Fruit fly (Drosophila melanogaster): ENCODE results near the gene CG4360.
A peak's percentile ranks its signal among the peaks of the same experiment; 100 is the strongest.

The CG4360 gene

DNA sequence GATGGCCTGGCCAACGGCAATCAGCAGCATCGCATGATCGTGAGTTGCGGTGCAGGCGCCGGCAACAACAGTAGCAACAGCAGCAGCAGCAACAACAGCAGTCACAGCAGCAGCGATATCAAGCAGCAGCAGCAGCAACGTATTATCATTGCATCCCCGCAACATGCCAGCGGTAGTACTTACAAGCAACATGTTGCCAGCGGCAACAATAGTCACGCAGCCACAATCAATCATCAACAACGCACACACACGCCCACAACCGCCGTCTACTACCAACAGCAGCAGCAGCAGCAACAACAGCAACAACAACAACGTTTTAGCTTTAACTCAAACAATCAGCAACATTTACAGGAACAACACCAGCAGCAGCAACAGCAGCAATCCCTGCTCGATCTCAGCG is 39.2 kb downstream of the CG4360 start:
- TF ChIP-seq Dll (optimal IDR thresholded peaks at IDR 0.05) (no peak), psq (optimal IDR thresholded peaks at IDR 0.05) (no peak), pan (optimal IDR thresholded peaks at IDR 0.05) (no peak), usp (GFP tag; optimal IDR thresholded peaks at IDR 0.05) (no peak), EcR (GFP tag; optimal IDR thresholded peaks at IDR 0.05) (no peak), CG8478 (optimal IDR thresholded peaks at IDR 0.05) (no peak)

dm6 chr3R:20288069-20288468 is 39.7 kb downstream of the CG4360 start:
- TF ChIP-seq psq (optimal IDR thresholded peaks at IDR 0.05) (no peak), EcR (GFP tag; optimal IDR thresholded peaks at IDR 0.05) (no peak), usp (GFP tag; optimal IDR thresholded peaks at IDR 0.05) (no peak), CG8478 (optimal IDR thresholded peaks at IDR 0.05) (no peak), Dll (optimal IDR thresholded peaks at IDR 0.05) (no peak), pan (optimal IDR thresholded peaks at IDR 0.05) (no peak)

- TF ChIP-seq psq (optimal IDR thresholded peaks at IDR 0.05) (no peak), pan (optimal IDR thresholded peaks at IDR 0.05) (no peak), EcR (GFP tag; optimal IDR thresholded peaks at IDR 0.05) (no peak), usp (GFP tag; optimal IDR thresholded peaks at IDR 0.05) (no peak), Dll (optimal IDR thresholded peaks at IDR 0.05) (no peak), CG8478 (optimal IDR thresholded peaks at IDR 0.05) (no peak)
Observed at dm6 chr3R:20286758-20287157, 41.0 kb downstream of the CG4360 start.

DNA sequence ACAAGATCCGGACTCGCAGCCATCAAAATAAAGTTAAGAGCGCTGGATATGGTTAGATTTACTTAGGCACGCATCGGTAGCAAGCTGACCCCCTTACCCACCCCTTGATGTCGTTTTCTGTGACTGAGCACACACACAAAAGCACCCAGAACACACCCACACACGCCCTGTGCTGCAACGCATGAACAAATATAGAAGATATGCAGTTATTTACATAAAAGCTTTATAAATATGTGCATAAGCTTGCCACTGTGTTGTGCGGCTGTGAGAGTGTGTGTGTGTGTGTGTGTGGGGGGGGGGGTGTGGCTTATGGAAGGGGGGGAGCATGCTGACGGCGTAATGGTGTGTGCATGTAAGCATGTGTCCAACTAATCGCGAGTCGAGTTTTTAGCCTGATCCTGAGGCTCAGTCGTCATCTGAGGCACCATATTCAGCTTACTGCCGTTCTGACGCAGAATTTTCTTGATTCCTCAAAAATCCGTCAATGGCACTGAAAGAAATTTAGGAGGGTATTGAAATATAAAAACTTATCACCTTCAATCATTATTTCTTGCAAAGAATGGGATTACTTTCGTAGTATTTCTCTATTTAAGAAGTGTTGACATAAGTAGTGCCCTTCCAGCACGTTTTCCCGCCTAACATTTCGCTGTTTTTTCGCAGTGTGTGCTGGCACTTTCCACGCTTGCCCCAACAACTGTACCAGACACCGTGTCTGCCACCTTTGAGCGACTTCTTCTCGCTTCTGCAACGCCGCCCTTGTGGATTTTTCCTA is 41.9 kb downstream of the CG4360 start:
- TF ChIP-seq EcR (GFP tag; optimal IDR thresholded peaks at IDR 0.05): no peak
- TF ChIP-seq pan (optimal IDR thresholded peaks at IDR 0.05): no peak
- no peak for TF ChIP-seq CG8478 (optimal IDR thresholded peaks at IDR 0.05)
- no peak for TF ChIP-seq Dll (optimal IDR thresholded peaks at IDR 0.05)
- no peak for TF ChIP-seq usp (GFP tag; optimal IDR thresholded peaks at IDR 0.05)
- no peak for TF ChIP-seq psq (optimal IDR thresholded peaks at IDR 0.05)

dm6 chr3R:20284140-20284911 is 43.5 kb downstream of the CG4360 start:
- TF ChIP-seq pan (optimal IDR thresholded peaks at IDR 0.05): no peak
- TF ChIP-seq usp (GFP tag; optimal IDR thresholded peaks at IDR 0.05): no peak
- no peak for TF ChIP-seq psq (optimal IDR thresholded peaks at IDR 0.05)
- no peak for TF ChIP-seq CG8478 (optimal IDR thresholded peaks at IDR 0.05)
- TF ChIP-seq Dll (optimal IDR thresholded peaks at IDR 0.05): no peak
- peak in 1 of 2 experiments; percentile 96 for TF ChIP-seq EcR (GFP tag; optimal IDR thresholded peaks at IDR 0.05)

dm6 chr3R:20283531-20284139 is 44.2 kb downstream of the CG4360 start:
- TF ChIP-seq CG8478 (optimal IDR thresholded peaks at IDR 0.05) (no peak), psq (optimal IDR thresholded peaks at IDR 0.05) (no peak), EcR (GFP tag; optimal IDR thresholded peaks at IDR 0.05) (no peak), usp (GFP tag; optimal IDR thresholded peaks at IDR 0.05) (no peak), pan (optimal IDR thresholded peaks at IDR 0.05) (no peak), Dll (optimal IDR thresholded peaks at IDR 0.05) (no peak)

DNA sequence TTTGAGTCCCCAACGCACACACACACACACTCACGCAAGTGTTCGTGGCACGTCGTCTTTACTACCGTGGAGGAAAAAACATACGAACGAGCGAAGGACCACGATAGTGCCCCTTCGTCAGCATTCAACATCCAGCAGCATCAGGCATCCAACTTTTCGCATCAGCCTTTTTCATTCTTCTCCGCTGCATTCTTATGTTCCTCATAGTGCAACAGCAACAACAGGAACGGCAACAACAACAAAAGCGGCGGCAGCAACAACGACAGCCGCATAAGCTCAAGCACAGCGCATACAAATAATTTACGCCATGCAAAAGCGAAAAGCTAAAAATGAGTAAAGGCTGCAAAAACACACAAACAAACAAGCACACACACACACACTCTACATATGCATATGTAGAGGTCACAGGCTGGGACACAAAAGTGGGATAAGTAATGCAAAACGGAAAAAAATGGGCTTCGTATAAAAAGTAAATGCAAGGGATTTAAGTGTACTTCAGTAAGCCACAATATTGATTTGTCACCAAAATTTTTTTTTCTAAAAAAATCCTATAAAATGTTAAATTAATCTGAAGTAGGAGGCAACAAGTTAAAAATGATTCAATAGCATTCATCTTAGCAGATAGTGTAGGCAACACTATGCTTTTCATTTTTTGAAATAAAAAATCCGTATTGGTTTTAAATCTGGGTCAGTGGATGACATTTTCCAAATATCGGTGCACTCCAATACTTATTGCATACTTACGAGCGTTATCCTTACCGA is 44.9 kb downstream of the CG4360 start:
- TF ChIP-seq pan (optimal IDR thresholded peaks at IDR 0.05) (no peak), EcR (GFP tag; optimal IDR thresholded peaks at IDR 0.05) (peak in 1 of 2 experiments; percentile 9)

DNA sequence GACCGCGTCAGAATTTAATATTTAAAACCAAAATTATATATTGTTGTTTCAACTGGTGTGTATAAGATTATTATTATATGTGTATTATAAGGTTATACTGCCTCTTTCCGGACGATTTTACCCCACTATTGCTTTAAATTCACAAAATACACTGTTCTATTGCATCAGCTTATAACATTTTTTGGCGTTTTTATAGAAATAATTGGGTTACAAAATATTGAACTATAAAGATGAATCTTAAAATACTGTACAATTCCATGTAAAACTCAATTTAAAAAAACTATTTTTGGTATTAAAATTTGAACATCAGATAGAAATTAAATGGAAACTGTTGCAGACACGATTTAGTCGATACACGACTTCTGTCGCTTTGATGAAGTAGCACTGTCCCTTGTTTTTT is 45.7 kb downstream of the CG4360 start:
- TF ChIP-seq CG8478 (optimal IDR thresholded peaks at IDR 0.05) (no peak), usp (GFP tag; optimal IDR thresholded peaks at IDR 0.05) (no peak), psq (optimal IDR thresholded peaks at IDR 0.05) (no peak), EcR (GFP tag; optimal IDR thresholded peaks at IDR 0.05) (no peak)

DNA sequence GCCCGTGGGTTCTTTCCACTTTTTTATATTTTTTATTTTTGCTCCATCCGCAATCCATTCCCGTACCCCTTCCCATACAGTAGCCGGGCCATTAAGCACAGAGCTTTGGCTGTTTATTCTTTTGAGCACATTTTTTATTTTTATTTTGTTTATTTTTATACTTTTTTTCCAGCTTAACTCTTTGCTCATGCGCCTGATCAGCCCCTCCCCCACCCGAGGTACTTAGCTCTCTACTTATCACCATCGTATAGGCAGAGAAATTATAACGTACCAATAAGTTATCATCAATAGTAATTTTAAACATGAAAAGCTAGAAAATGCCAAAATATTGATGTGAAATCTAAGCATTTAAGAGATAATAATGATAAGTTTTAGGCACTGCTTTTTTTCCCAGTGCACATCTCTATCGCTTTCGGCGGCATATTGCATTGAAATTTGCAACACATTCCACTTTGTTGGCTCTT is 47.3 kb downstream of the CG4360 start:
- TF ChIP-seq CG8478 (optimal IDR thresholded peaks at IDR 0.05) (no peak), EcR (GFP tag; optimal IDR thresholded peaks at IDR 0.05) (no peak), Dll (optimal IDR thresholded peaks at IDR 0.05) (no peak), usp (GFP tag; optimal IDR thresholded peaks at IDR 0.05) (no peak), pan (optimal IDR thresholded peaks at IDR 0.05) (no peak), psq (optimal IDR thresholded peaks at IDR 0.05) (no peak)

DNA sequence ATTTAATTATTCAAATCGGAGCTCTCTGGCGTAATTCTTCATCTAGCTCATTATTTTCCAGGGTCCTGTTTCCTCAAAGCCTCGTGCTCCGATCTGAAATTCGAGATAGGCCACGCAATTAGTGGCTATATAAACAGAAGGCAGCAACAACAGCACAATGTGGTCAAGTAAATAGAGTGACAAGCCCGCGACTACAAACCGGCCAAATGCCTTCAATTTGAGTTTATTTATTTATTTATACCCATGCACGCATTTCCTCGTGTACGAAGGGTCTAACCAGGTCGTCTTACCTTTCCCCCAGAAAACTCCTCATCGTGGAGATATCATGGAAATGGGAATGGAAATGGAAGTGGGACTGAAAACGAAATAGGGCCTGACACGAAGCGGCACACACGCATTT is 51.0 kb downstream of the CG4360 start:
- TF ChIP-seq CG8478 (optimal IDR thresholded peaks at IDR 0.05): no peak
- TF ChIP-seq Dll (optimal IDR thresholded peaks at IDR 0.05): no peak
- TF ChIP-seq psq (optimal IDR thresholded peaks at IDR 0.05): no peak
- no peak for TF ChIP-seq pan (optimal IDR thresholded peaks at IDR 0.05)
- TF ChIP-seq EcR (GFP tag; optimal IDR thresholded peaks at IDR 0.05): no peak
- no peak for TF ChIP-seq usp (GFP tag; optimal IDR thresholded peaks at IDR 0.05)

dm6 chr3R:20276012-20276411 is 51.8 kb downstream of the CG4360 start:
- TF ChIP-seq EcR (GFP tag; optimal IDR thresholded peaks at IDR 0.05) (no peak), Dll (optimal IDR thresholded peaks at IDR 0.05) (no peak), pan (optimal IDR thresholded peaks at IDR 0.05) (no peak), psq (optimal IDR thresholded peaks at IDR 0.05) (no peak), CG8478 (optimal IDR thresholded peaks at IDR 0.05) (no peak), usp (GFP tag; optimal IDR thresholded peaks at IDR 0.05) (no peak)
